Worm (Caenorhabditis elegans) whole organism, L1 larva: ENCODE results near the gene hbl-1.

Experiments used
- mep-1 ChIP-seq: fragments of 150-350 bp; optimal IDR thresholded peaks from 2 replicates; lab custom pipeline; 2014; ENCODE audit warnings: missing biosample characterization, missing genetic modification characterization
- nhr-237 ChIP-seq: fragments of 150-350 bp; optimal IDR thresholded peaks from 2 replicates; lab custom pipeline; 2014; ENCODE audit warnings: missing biosample characterization, missing genetic modification characterization

DNA sequence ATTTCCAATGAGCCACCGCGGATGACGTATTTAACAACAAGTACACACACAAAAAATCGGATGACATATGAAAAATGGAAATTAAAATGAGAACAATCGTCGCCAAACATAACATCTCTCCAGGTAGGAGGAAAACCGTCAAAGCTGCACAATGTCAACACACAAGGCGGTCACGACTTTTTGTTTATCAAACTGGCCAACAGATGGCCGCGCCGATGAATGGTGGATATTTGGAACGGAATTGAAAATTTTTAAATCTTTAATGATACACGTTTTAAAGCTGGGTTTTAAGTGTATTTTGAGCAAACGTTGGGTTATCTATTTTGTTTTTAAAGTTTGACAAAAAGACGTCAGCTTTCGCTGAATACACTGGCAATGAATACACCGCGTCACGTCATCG lies 40.6 kb upstream of the hbl-1 start:
- no peak for TF ChIP-seq nhr-237 (tag; lab: Kevin White, UChicago)
- TF ChIP-seq mep-1 (tag; lab: Kevin White, UChicago), result no peak
